Worm (Caenorhabditis elegans): ENCODE results near the gene C49F5.5.

ce11 chrX:11963659-11964058 lies 22.3 kb upstream of the C49F5.5 start:
- TF ChIP-seq ceh-82 (tag; optimal IDR thresholded peaks at IDR 0.05) (no peak), egl-27 (tag; optimal IDR thresholded peaks at IDR 0.05) (no peak), nhr-12 (tag; optimal IDR thresholded peaks at IDR 0.05) (no peak), R02D3.7 (tag; optimal IDR thresholded peaks at IDR 0.05) (no peak)

All from whole organism, L2 larva.